Worm (Caenorhabditis elegans): Measurements from ENCODE around the gene npr-6.

npr-6 gene

DNA sequence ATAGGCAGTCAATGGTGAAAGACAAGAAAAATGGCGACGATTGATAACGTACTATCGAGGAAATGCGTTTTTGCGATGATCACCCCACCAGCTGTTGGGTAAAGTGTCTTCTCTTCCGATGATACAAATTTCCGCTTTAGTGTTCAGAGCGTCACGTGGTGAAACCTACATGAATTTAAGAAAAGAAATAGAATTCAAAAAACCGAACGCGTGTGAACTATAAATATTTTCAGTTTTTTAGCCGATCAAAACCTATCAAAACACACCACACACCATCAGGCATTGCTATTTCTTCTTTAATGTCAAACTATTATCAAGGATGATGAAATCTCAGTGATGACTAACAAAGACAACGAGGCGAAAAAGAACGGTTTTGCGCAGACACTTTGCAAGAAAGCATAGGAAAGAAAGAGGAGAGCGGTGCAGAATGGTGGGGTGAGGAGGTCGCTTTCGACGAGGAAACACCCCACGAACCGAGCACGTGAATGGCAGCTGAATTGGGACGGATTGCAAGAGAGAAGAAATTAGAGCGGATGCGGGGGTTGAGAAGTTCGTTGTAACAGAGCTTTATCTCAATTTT, 46.6 kb upstream of the npr-6 start (continued):
- peak; percentile 10 for TF ChIP-seq syd-9 (tag; optimal IDR thresholded peaks at IDR 0.05)
- TF ChIP-seq C38D4.7 (GFP tag; optimal IDR thresholded peaks at IDR 0.05): no peak
- TF ChIP-seq ztf-16 (tag; optimal IDR thresholded peaks at IDR 0.05): no peak
- no peak for TF ChIP-seq elt-4 (tag; optimal IDR thresholded peaks at IDR 0.05)
- no peak for TF ChIP-seq K02D7.2 (tag; optimal IDR thresholded peaks at IDR 0.05)
- no peak for TF ChIP-seq pha-4 (tag; optimal IDR thresholded peaks at IDR 0.05)
- no peak for TF ChIP-seq hlh-13 (GFP tag; optimal IDR thresholded peaks at IDR 0.05)
- no peak for TF ChIP-seq hlh-6 (tag; optimal IDR thresholded peaks at IDR 0.05)
- no peak for TF ChIP-seq tbx-7 (tag; optimal IDR thresholded peaks at IDR 0.05)
- no peak for TF ChIP-seq pag-3 (tag; optimal IDR thresholded peaks at IDR 0.05; ENCODE audit: borderline replicate concordance)
- no peak for TF ChIP-seq ceh-2 (tag; optimal IDR thresholded peaks at IDR 0.05)
- TF ChIP-seq unc-42 (tag; optimal IDR thresholded peaks at IDR 0.05): peak; percentile 39
- peak; percentile 24 for TF ChIP-seq rnt-1 (tag; optimal IDR thresholded peaks at IDR 0.05)
- no peak for TF ChIP-seq ceh-48 (tag; optimal IDR thresholded peaks at IDR 0.05)
- TF ChIP-seq che-1 (tag; optimal IDR thresholded peaks at IDR 0.05): no peak

DNA sequence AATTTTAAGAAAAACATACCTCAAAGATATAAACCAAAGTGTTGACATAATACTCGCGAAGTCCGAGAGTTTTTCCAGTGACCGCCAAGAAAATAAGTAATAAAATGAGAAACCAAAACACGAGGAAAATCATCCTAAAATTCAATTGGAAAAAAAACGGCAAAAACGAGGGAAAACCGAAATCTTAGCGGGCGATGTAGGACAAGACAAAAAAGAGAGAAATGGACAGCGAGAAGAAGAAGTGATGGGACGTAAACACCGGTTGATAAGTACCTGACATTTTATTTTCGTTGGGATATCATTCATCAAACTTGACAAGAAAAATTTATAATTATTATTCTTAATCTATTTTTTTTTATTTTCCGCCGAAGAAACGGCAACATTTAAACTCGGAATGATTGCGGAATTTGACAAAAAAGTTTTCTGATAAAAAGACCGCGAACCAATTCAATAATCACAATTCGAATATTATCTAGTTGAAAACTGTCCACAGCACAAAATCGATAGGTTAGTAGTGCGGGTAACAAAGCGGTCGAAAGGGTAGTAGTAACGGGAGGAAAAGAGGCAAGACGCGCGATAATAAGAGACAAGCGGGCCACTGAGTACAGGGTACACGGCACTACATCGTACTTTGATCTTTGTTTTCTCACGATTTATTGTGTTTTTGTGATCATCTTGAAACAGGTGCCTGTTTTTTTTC, 41.9 kb upstream of the npr-6 start, which contains the start of gene acl-5:
Gene acl-5 (minus strand): TSS at position 134 of the 700 bp plus-strand sequence.
- TF ChIP-seq unc-3 (GFP tag; conservative IDR thresholded peaks at IDR 0.05) (no peak), unc-3 (tag; optimal IDR thresholded peaks at IDR 0.05) (no peak), pat-9 (tag; optimal IDR thresholded peaks at IDR 0.05) (no peak), ref-2 (tag; optimal IDR thresholded peaks at IDR 0.05) (no peak), elt-4 (tag; optimal IDR thresholded peaks at IDR 0.05) (no peak), che-1 (tag; optimal IDR thresholded peaks at IDR 0.05) (no peak), C08G9.2 (tag; optimal IDR thresholded peaks at IDR 0.05) (no peak), C38D4.7 (GFP tag; optimal IDR thresholded peaks at IDR 0.05) (no peak), sox-4 (tag; optimal IDR thresholded peaks at IDR 0.05) (no peak), fkh-10 (GFP tag; optimal IDR thresholded peaks at IDR 0.05) (no peak), hlh-15 (tag; optimal IDR thresholded peaks at IDR 0.05) (no peak), unc-86 (tag; optimal IDR thresholded peaks at IDR 0.05) (no peak), ceh-24 (tag; optimal IDR thresholded peaks at IDR 0.05) (no peak), sox-2 (GFP tag; IDR thresholded peaks at IDR 0.05) (no peak), ahr-1 (tag; optimal IDR thresholded peaks at IDR 0.05) (no peak), hlh-8 (tag; optimal IDR thresholded peaks at IDR 0.05) (no peak), pros-1 (tag; optimal IDR thresholded peaks at IDR 0.05) (no peak), nhr-11 (tag; optimal IDR thresholded peaks at IDR 0.05) (no peak), ceh-48 (tag; optimal IDR thresholded peaks at IDR 0.05) (no peak), madf-2 (tag; optimal IDR thresholded peaks at IDR 0.05) (no peak)

DNA sequence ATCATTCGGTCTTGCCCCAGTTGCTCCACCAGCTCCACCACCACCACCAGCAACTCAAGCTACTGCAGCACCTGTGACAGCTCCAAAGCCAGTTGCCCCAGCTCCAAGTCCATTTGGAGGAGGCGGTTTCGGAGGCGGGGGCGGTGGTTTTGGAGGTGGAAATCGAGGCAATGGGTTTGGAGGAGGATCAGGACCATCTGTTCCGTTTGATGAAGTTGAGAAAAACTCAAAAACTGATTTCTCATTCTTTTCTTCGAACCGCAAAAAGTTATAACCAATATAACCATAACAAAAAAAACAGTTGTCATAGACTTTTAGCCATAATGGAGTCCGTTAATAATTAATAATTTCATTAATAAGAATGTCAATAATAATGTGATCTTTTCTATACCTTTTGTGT, 35.9 kb upstream of the npr-6 start:
- TF ChIP-seq elt-2 (tag; optimal IDR thresholded peaks at IDR 0.05) (no peak), pha-2 (tag; optimal IDR thresholded peaks at IDR 0.05) (no peak)

DNA sequence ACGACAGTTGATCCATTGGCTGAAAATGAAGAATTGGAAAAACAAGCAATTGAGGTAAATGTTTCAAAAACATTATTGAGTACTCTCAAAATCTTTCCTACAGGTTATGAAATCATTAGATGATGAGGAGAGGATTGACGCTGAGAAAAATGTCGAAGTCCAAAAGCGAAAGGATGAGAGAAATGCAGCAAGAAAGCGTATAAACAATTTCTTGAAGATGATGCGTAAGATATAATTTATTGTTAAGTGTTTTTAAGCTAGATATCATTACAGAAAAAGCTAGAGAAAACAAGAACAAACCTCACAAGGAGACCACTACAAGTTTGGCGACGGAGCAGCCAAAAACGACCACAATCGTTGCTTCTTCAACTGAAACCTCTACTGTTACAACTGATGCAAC, 34.1 kb upstream of the npr-6 start:
- no peak for TF ChIP-seq hlh-8 (tag; optimal IDR thresholded peaks at IDR 0.05)
- no peak for TF ChIP-seq ref-2 (tag; optimal IDR thresholded peaks at IDR 0.05)
- TF ChIP-seq rnt-1 (tag; optimal IDR thresholded peaks at IDR 0.05): no peak
- TF ChIP-seq hlh-13 (GFP tag; optimal IDR thresholded peaks at IDR 0.05): no peak
- TF ChIP-seq K02D7.2 (tag; optimal IDR thresholded peaks at IDR 0.05): no peak
- TF ChIP-seq syd-9 (tag; optimal IDR thresholded peaks at IDR 0.05): no peak
- no peak for TF ChIP-seq pros-1 (tag; optimal IDR thresholded peaks at IDR 0.05)
- TF ChIP-seq fkh-10 (GFP tag; optimal IDR thresholded peaks at IDR 0.05): no peak
- TF ChIP-seq elt-2 (tag; optimal IDR thresholded peaks at IDR 0.05): no peak
- no peak for TF ChIP-seq sox-2 (GFP tag; IDR thresholded peaks at IDR 0.05)
- no peak for TF ChIP-seq ceh-30 (tag; optimal IDR thresholded peaks at IDR 0.05)
- TF ChIP-seq che-1 (tag; optimal IDR thresholded peaks at IDR 0.05): no peak
- TF ChIP-seq ceh-24 (tag; optimal IDR thresholded peaks at IDR 0.05): no peak
- TF ChIP-seq K09A11.1 (tag; optimal IDR thresholded peaks at IDR 0.05; ENCODE audit: insufficient read depth): no peak
- no peak for TF ChIP-seq ceh-22 (tag; optimal IDR thresholded peaks at IDR 0.05)
- TF ChIP-seq madf-2 (tag; optimal IDR thresholded peaks at IDR 0.05): no peak
- TF ChIP-seq dve-1 (tag; optimal IDR thresholded peaks at IDR 0.05): no peak
- no peak for TF ChIP-seq pat-9 (tag; optimal IDR thresholded peaks at IDR 0.05)
- no peak for TF ChIP-seq npax-4 (tag; optimal IDR thresholded peaks at IDR 0.05)

Measured in whole organism, late embryonic.